5 fruit fly cellular contexts compared by ENCODE assay signal in genomic region chr3R:21330542-21330941, dm6.
A peak's percentile ranks its signal among the peaks of the same experiment; 100 is the strongest.
TF ChIP-seq lines count a peak whose summit lies in the region.

No protein-coding gene starts in this region.

- TF ChIP-seq CTCF in whole organism, embryonic (GFP tag; optimal IDR thresholded peaks at IDR 0.05; lab: Kevin White, UChicago) = peak; percentile 18

TF ChIP-seq in whole organism, adult, 20 proteins besides CTCF, POLR2A, EP300 and RAD21:
- TF ChIP-seq CG12768 (GFP tag; optimal IDR thresholded peaks at IDR 0.05; lab: Kevin White, UChicago) (no peak), CG5204 (GFP tag; optimal IDR thresholded peaks at IDR 0.05; lab: Kevin White, UChicago) (peak; percentile 18), CG7045 (GFP tag; optimal IDR thresholded peaks at IDR 0.05; lab: Kevin White, UChicago) (peak; percentile 3)

TF ChIP-seq in whole organism, embryonic, 481 proteins besides CTCF, POLR2A, EP300 and RAD21 (continues in another document):
- TF ChIP-seq zen (tag; optimal IDR thresholded peaks at IDR 0.05; lab: Kevin White, UChicago) = peak; percentile 63
- 0 out of 2 replicates have a peak, but pooled peaks have one; percentile 35 for TF ChIP-seq stc (GFP tag; IDR thresholded peaks at IDR 0.05; lab: Robert Waterston, UW)
- no peak for TF ChIP-seq CG12744 (GFP tag; optimal IDR thresholded peaks at IDR 0.05; lab: Kevin White, UChicago)
- TF ChIP-seq Drgx (GFP tag; IDR thresholded peaks at IDR 0.05; lab: Robert Waterston, UW) = 0 out of 2 replicates have a peak, but pooled peaks have one; percentile 29
- TF ChIP-seq CG32532 (GFP tag; IDR thresholded peaks at IDR 0.05; lab: Robert Waterston, UW) = no peak; the same call in 1 of the 2 replicates
- no peak for TF ChIP-seq CG7987 (GFP tag; optimal IDR thresholded peaks at IDR 0.05; lab: Kevin White, UChicago)
- TF ChIP-seq CrebB (tag; optimal IDR thresholded peaks at IDR 0.05; lab: Kevin White, UChicago) = peak; percentile 54
- TF ChIP-seq H2.0 (GFP tag; IDR thresholded peaks at IDR 0.05; lab: Robert Waterston, UW) = peak; percentile 12; the same call in 1 of the 2 replicates
- TF ChIP-seq H15 (GFP tag; IDR thresholded peaks at IDR 0.05; lab: Robert Waterston, UW) = no peak
- peak; percentile 38 for TF ChIP-seq CG11723 (GFP tag; optimal IDR thresholded peaks at IDR 0.05; lab: Kevin White, UChicago)
- TF ChIP-seq CG12391 (tag; optimal IDR thresholded peaks at IDR 0.05; lab: Kevin White, UChicago) = peak; percentile 77
- peak; percentile 64 for TF ChIP-seq Hmr (GFP tag; optimal IDR thresholded peaks at IDR 0.05; lab: Kevin White, UChicago)
- no peak for TF ChIP-seq hbn (GFP tag; IDR thresholded peaks at IDR 0.05; lab: Robert Waterston, UW; ENCODE audit: partially characterized antibody)
- TF ChIP-seq MESR4 (GFP tag; optimal IDR thresholded peaks at IDR 0.05; lab: Kevin White, UChicago) = no peak
- no peak for TF ChIP-seq Ets97D (GFP tag; optimal IDR thresholded peaks at IDR 0.05; lab: Kevin White, UChicago)
- TF ChIP-seq fd3F (GFP tag; optimal IDR thresholded peaks at IDR 0.05; lab: Kevin White, UChicago) = peak; percentile 22
- peak; percentile 24 for TF ChIP-seq Hr3 (GFP tag; optimal IDR thresholded peaks at IDR 0.05; lab: Kevin White, UChicago)
- TF ChIP-seq Dll (GFP tag; IDR thresholded peaks at IDR 0.05; lab: Robert Waterston, UW; ENCODE audit: partially characterized antibody) = no peak
- TF ChIP-seq CG34224 (GFP tag; IDR thresholded peaks at IDR 0.05; lab: Robert Waterston, UW; ENCODE audit: partially characterized antibody) = no peak
- TF ChIP-seq bcd (GFP tag; optimal IDR thresholded peaks at IDR 0.05; lab: Kevin White, UChicago) = peak; percentile 9
- TF ChIP-seq Dip2 (GFP tag; IDR thresholded peaks at IDR 0.05; lab: Robert Waterston, UW) = no peak

TF ChIP-seq in whole organism, prepupa, 60 proteins besides CTCF, POLR2A, EP300 and RAD21 (continues in another document):
- peak; percentile 52 for TF ChIP-seq CG34406 (GFP tag; optimal IDR thresholded peaks at IDR 0.05; lab: Kevin White, UChicago)
- peak; percentile 46 for TF ChIP-seq Smox (GFP tag; optimal IDR thresholded peaks at IDR 0.05; lab: Kevin White, UChicago)
- TF ChIP-seq Hr38 (GFP tag; optimal IDR thresholded peaks at IDR 0.05; lab: Kevin White, UChicago) = no peak
- TF ChIP-seq Eip75B (GFP tag; optimal IDR thresholded peaks at IDR 0.05; lab: Kevin White, UChicago) = peak; percentile 32
- TF ChIP-seq CG10669 (GFP tag; optimal IDR thresholded peaks at IDR 0.05; lab: Kevin White, UChicago) = peak; percentile 52
- peak; percentile 64 for TF ChIP-seq Sox102F (GFP tag; optimal IDR thresholded peaks at IDR 0.05; lab: Kevin White, UChicago)
- TF ChIP-seq spab (GFP tag; optimal IDR thresholded peaks at IDR 0.05; lab: Kevin White, UChicago) = peak; percentile 41
- no peak for TF ChIP-seq pdm3 (GFP tag; optimal IDR thresholded peaks at IDR 0.05; lab: Kevin White, UChicago)
- no peak for TF ChIP-seq CG7368 (GFP tag; optimal IDR thresholded peaks at IDR 0.05; lab: Kevin White, UChicago)
- TF ChIP-seq Blimp-1 (GFP tag; optimal IDR thresholded peaks at IDR 0.05; lab: Kevin White, UChicago) = no peak
- peak; percentile 35 for TF ChIP-seq CG6808 (GFP tag; optimal IDR thresholded peaks at IDR 0.05; lab: Kevin White, UChicago)
- peak; percentile 75 for TF ChIP-seq CG6163 (GFP tag; IDR thresholded peaks at IDR 0.05; lab: Robert Waterston, UW)
- no peak for TF ChIP-seq CG8319 (GFP tag; optimal IDR thresholded peaks at IDR 0.05; lab: Kevin White, UChicago)
- peak; percentile 59 for TF ChIP-seq Ets96B (tag; optimal IDR thresholded peaks at IDR 0.05; lab: Kevin White, UChicago)
- TF ChIP-seq vri (GFP tag; optimal IDR thresholded peaks at IDR 0.05; lab: Kevin White, UChicago) = peak; percentile 26
- TF ChIP-seq CG31627 (GFP tag; optimal IDR thresholded peaks at IDR 0.05; lab: Kevin White, UChicago) = peak; percentile 56
- peak; percentile 55; the same call in 1 of the 3 replicates for TF ChIP-seq eg (GFP tag; IDR thresholded peaks at IDR 0.05; lab: Robert Waterston, UW)
- TF ChIP-seq CG6792 (GFP tag; optimal IDR thresholded peaks at IDR 0.05; lab: Kevin White, UChicago) = peak; percentile 47
- peak; percentile 34 for TF ChIP-seq net (GFP tag; optimal IDR thresholded peaks at IDR 0.05; lab: Kevin White, UChicago)
- peak; percentile 66 for TF ChIP-seq CG3032 (tag; optimal IDR thresholded peaks at IDR 0.05; lab: Kevin White, UChicago)
- peak; percentile 33 for TF ChIP-seq acj6 (GFP tag; optimal IDR thresholded peaks at IDR 0.05; lab: Kevin White, UChicago)
- peak; percentile 55 for TF ChIP-seq Met (GFP tag; optimal IDR thresholded peaks at IDR 0.05; lab: Kevin White, UChicago)
- no peak for TF ChIP-seq Gug (GFP tag; IDR thresholded peaks at IDR 0.05; lab: Robert Waterston, UW)

TF ChIP-seq in whole organism, pupa, 21 proteins besides CTCF, POLR2A, EP300 and RAD21:
- no peak for TF ChIP-seq fd96Ca (GFP tag; IDR thresholded peaks at IDR 0.05; lab: Robert Waterston, UW)
- peak; percentile 68 for TF ChIP-seq CG17806 (tag; optimal IDR thresholded peaks at IDR 0.05; lab: Kevin White, UChicago)
- peak; percentile 65 for TF ChIP-seq CG15710 (tag; optimal IDR thresholded peaks at IDR 0.05; lab: Kevin White, UChicago)
- no peak for TF ChIP-seq CG32121 (GFP tag; IDR thresholded peaks at IDR 0.05; lab: Robert Waterston, UW)
- TF ChIP-seq gl (tag; optimal IDR thresholded peaks at IDR 0.05; lab: Kevin White, UChicago) = peak; percentile 10
- TF ChIP-seq CG12605 (GFP tag; IDR thresholded peaks at IDR 0.05; lab: Robert Waterston, UW) = no peak
- TF ChIP-seq Pif1A (GFP tag; optimal IDR thresholded peaks at IDR 0.05; lab: Kevin White, UChicago) = peak; percentile 40
- peak; percentile 53 for TF ChIP-seq CG8301 (tag; optimal IDR thresholded peaks at IDR 0.05; lab: Kevin White, UChicago)
- TF ChIP-seq Snoo (tag; optimal IDR thresholded peaks at IDR 0.05; lab: Kevin White, UChicago) = peak; percentile 43
- TF ChIP-seq D1 (tag; optimal IDR thresholded peaks at IDR 0.05; lab: Kevin White, UChicago) = no peak
- TF ChIP-seq CG14655 (GFP tag; optimal IDR thresholded peaks at IDR 0.05; lab: Kevin White, UChicago) = peak; percentile 65
- TF ChIP-seq EcR (GFP tag; optimal IDR thresholded peaks at IDR 0.05; lab: Kevin White, UChicago) = no peak
- 0 out of 3 replicates have a peak, but pooled peaks have one; percentile 26 for TF ChIP-seq CG4496 (GFP tag; IDR thresholded peaks at IDR 0.05; lab: Robert Waterston, UW)
- TF ChIP-seq CG8159 (tag; optimal IDR thresholded peaks at IDR 0.05; lab: Kevin White, UChicago) = peak; percentile 71
- peak; percentile 54 for TF ChIP-seq CG9948 (tag; optimal IDR thresholded peaks at IDR 0.05; lab: Kevin White, UChicago)
- no peak for TF ChIP-seq Pif1B (GFP tag; optimal IDR thresholded peaks at IDR 0.05; lab: Kevin White, UChicago)
- peak; percentile 54 for TF ChIP-seq CG34367 (tag; optimal IDR thresholded peaks at IDR 0.05; lab: Kevin White, UChicago)

TF ChIP-seq in whole organism, wandering third instar larva, 38 proteins besides CTCF, POLR2A, EP300 and RAD21:
- TF ChIP-seq brk (GFP tag; optimal IDR thresholded peaks at IDR 0.05; lab: Kevin White, UChicago) (no peak), rgr (GFP tag; optimal IDR thresholded peaks at IDR 0.05; lab: Kevin White, UChicago) (peak; percentile 58), fru (GFP tag; optimal IDR thresholded peaks at IDR 0.05; lab: Kevin White, UChicago) (peak; percentile 48), Myc (optimal IDR thresholded peaks at IDR 0.05; lab: Kevin White, UChicago) (no peak), psq (GFP tag; optimal IDR thresholded peaks at IDR 0.05; lab: Kevin White, UChicago) (peak; percentile 33), foxo (GFP tag; optimal IDR thresholded peaks at IDR 0.05; lab: Kevin White, UChicago) (peak in 1 of 2 experiments; percentile 59), HLH106 (tag; optimal IDR thresholded peaks at IDR 0.05; lab: Kevin White, UChicago) (peak; percentile 43), Dif (GFP tag; optimal IDR thresholded peaks at IDR 0.05; lab: Kevin White, UChicago; ENCODE audit: partially characterized antibody) (no peak), Hnf4 (GFP tag; optimal IDR thresholded peaks at IDR 0.05; lab: Kevin White, UChicago) (peak; percentile 34), h (GFP tag; optimal IDR thresholded peaks at IDR 0.05; lab: Kevin White, UChicago) (peak; percentile 52), N (GFP tag; optimal IDR thresholded peaks at IDR 0.05; lab: Kevin White, UChicago) (no peak), br (GFP tag; optimal IDR thresholded peaks at IDR 0.05; lab: Kevin White, UChicago) (peak; percentile 40), Sp1 (GFP tag; optimal IDR thresholded peaks at IDR 0.05; lab: Kevin White, UChicago) (peak; percentile 56), sage (GFP tag; optimal IDR thresholded peaks at IDR 0.05; lab: Kevin White, UChicago) (no peak), ey (GFP tag; optimal IDR thresholded peaks at IDR 0.05; lab: Kevin White, UChicago) (peak; percentile 46), GATAd (GFP tag; optimal IDR thresholded peaks at IDR 0.05; lab: Kevin White, UChicago) (no peak), tai (GFP tag; optimal IDR thresholded peaks at IDR 0.05; lab: Kevin White, UChicago) (no peak), OdsH (GFP tag; optimal IDR thresholded peaks at IDR 0.05; lab: Kevin White, UChicago) (peak; percentile 33)
TF ChIP-seq in whole organism, wandering third instar larva: peak in this region for 11.
